Worm (Caenorhabditis elegans) whole organism, young adult: ENCODE results near the gene glo-1.

ENCODE experiments used
- D2030.7 ChIP-seq: fragments of 200-800 bp; sonication (Bioruptor generic); IDR thresholded peaks from 2 replicates; pipeline ENCODE4 v1.3.6; 2022; ENCODE audit warnings: missing genetic modification reagents, missing genetic modification characterization, missing compliant biosample characterization
- F10E7.11 ChIP-seq: sonication (generic microtip); optimal IDR thresholded peaks from 2 replicates; lab custom pipeline; 2017; ENCODE audit warnings: mild to moderate bottlenecking, missing genetic modification characterization, moderate library complexity, missing compliant biosample characterization
- F23B12.7 ChIP-seq: sonication (generic microtip); optimal IDR thresholded peaks from 2 replicates; lab custom pipeline; 2017; ENCODE audit warnings: missing genetic modification characterization, mild to moderate bottlenecking, missing compliant biosample characterization, antibody characterized with exemption, moderate library complexity; ENCODE audit not compliant: insufficient read depth
- F37B4.10 ChIP-seq: fragments of 200-800 bp; sonication (Bioruptor generic); IDR thresholded peaks from 2 replicates; pipeline ENCODE4 v1.3.6; 2022; ENCODE audit warnings: missing genetic modification characterization, missing compliant biosample characterization
- F49E8.2 ChIP-seq: sonication (generic microtip); optimal IDR thresholded peaks from 3 replicates; lab custom pipeline; 2017; ENCODE audit warnings: missing genetic modification characterization, mild to moderate bottlenecking, missing compliant biosample characterization, antibody characterized with exemption, moderate library complexity; ENCODE audit not compliant: insufficient read depth
- T07F8.4 ChIP-seq: sonication (generic microtip); optimal IDR thresholded peaks from 2 replicates; lab custom pipeline; 2016; ENCODE audit warnings: mild to moderate bottlenecking, missing genetic modification characterization, moderate library complexity, missing compliant biosample characterization
- T26A5.8 ChIP-seq: sonication (generic microtip); optimal IDR thresholded peaks from 2 replicates; lab custom pipeline; 2016; ENCODE audit warnings: missing genetic modification characterization, missing compliant biosample characterization
- Y56A3A.18 ChIP-seq: fragments of 200-800 bp; sonication (Bioruptor generic); IDR thresholded peaks from 2 replicates; pipeline ENCODE4 v1.3.6; 2022; ENCODE audit warnings: missing genetic modification reagents, missing genetic modification characterization, missing compliant biosample characterization
- ama-1 ChIP-seq, 3 experiments: fragments of 150-350 bp in 1 of 3; sonication (generic microtip) in 2 of 3; optimal IDR thresholded peaks; 2 replicates each; lab custom pipeline; 2014 to 2018; ENCODE audit warnings: missing biosample characterization in 2 of 3, missing genetic modification characterization in 2 of 3, missing genetic modification reagents in 2 of 3
- athp-1 ChIP-seq: sonication (generic microtip); optimal IDR thresholded peaks from 2 replicates; lab custom pipeline; 2017; ENCODE audit warnings: mild to moderate bottlenecking, missing genetic modification characterization, missing compliant biosample characterization
- attf-3 ChIP-seq: fragments of 200-800 bp; sonication (Bioruptor generic); conservative IDR thresholded peaks from 2 replicates; pipeline ENCODE4 v1.3.6; 2022; ENCODE audit warnings: missing genetic modification reagents, missing genetic modification characterization, missing compliant biosample characterization
- ekl-4 ChIP-seq: fragments of 200-800 bp; sonication (Bioruptor generic); IDR thresholded peaks from 2 replicates; pipeline ENCODE4 v1.3.6; 2022; ENCODE audit warnings: missing genetic modification reagents, missing genetic modification characterization, missing compliant biosample characterization
- ets-4 ChIP-seq: fragments of 200-800 bp; sonication (Bioruptor generic); optimal IDR thresholded peaks from 2 replicates; lab custom pipeline; 2018; ENCODE audit warnings: mild to moderate bottlenecking, missing genetic modification characterization, missing compliant biosample characterization
- him-1 ChIP-seq: sonication (generic microtip); optimal IDR thresholded peaks from 2 replicates; lab custom pipeline; 2016; ENCODE audit warnings: missing genotype, missing genetic modification reagents, missing genetic modification characterization, missing compliant biosample characterization
- hmg-20 ChIP-seq: fragments of 200-800 bp; sonication (Bioruptor generic); IDR thresholded peaks from 2 replicates; pipeline ENCODE4 v1.3.6; 2022; ENCODE audit warnings: missing genetic modification reagents, missing genetic modification characterization, missing compliant biosample characterization
- let-607 ChIP-seq, 2 experiments: fragments of 200-800 bp in 1 of 2; sonication (Bioruptor generic) in 1 of 2; sonication (generic microtip) in 1 of 2; optimal IDR thresholded peaks; 2 replicates each; lab custom pipeline; 2016 to 2018; ENCODE audit warnings: mild to moderate bottlenecking in 2 of 2, missing compliant biosample characterization in 2 of 2, missing genetic modification characterization in 2 of 2, moderate library complexity in 2 of 2, missing genotype in 1 of 2
- madf-3 ChIP-seq: fragments of 200-800 bp; sonication (Bioruptor generic); IDR thresholded peaks from 2 replicates; pipeline ENCODE4 v1.3.6; 2022; ENCODE audit warnings: missing genetic modification reagents, missing genetic modification characterization, missing compliant biosample characterization
- madf-8 ChIP-seq: fragments of 200-800 bp; sonication (Bioruptor generic); conservative IDR thresholded peaks from 2 replicates; pipeline ENCODE4 v1.3.6; 2022; ENCODE audit warnings: missing genetic modification reagents, missing genetic modification characterization, missing compliant biosample characterization
- nhr-80 ChIP-seq: sonication (generic microtip); optimal IDR thresholded peaks from 2 replicates; lab custom pipeline; 2016; ENCODE audit warnings: missing genetic modification characterization, missing compliant biosample characterization
- pbrm-1 ChIP-seq: fragments of 200-800 bp; sonication (Bioruptor generic); IDR thresholded peaks from 2 replicates; pipeline ENCODE4 v1.3.6; 2022; ENCODE audit warnings: missing genetic modification reagents, missing genetic modification characterization, missing compliant biosample characterization
- pha-4 ChIP-seq: fragments of 150-350 bp; sonication (generic microtip); optimal IDR thresholded peaks from 2 replicates; lab custom pipeline; 2014; ENCODE audit warnings: missing biosample characterization, missing genetic modification reagents, missing genetic modification characterization
- repo-1 ChIP-seq: sonication (generic microtip); optimal IDR thresholded peaks from 2 replicates; lab custom pipeline; 2017; ENCODE audit warnings: mild to moderate bottlenecking, missing genetic modification characterization, missing compliant biosample characterization
- rpc-1 ChIP-seq, 2 experiments: fragments of 150-350 bp in 1 of 2; sonication (generic microtip) in 1 of 2; optimal IDR thresholded peaks; 2 replicates each; lab custom pipeline; 2014 to 2018; ENCODE audit warnings: missing biosample characterization in 1 of 2, missing genetic modification characterization in 1 of 2, missing genetic modification reagents in 1 of 2, missing genotype in 1 of 2
- snpc-1.3 ChIP-seq: sonication (generic microtip); optimal IDR thresholded peaks from 2 replicates; lab custom pipeline; 2017; ENCODE audit warnings: missing genetic modification characterization, mild to moderate bottlenecking, missing compliant biosample characterization, antibody characterized with exemption, moderate library complexity, missing genotype, missing genetic modification reagents; ENCODE audit not compliant: insufficient read depth
- snpc-4 ChIP-seq, 5 experiments: fragments of 150-350 bp in 1 of 5; sonication (generic microtip) in 4 of 5; optimal IDR thresholded peaks; 2 replicates each; lab custom pipeline; 2014 to 2018; ENCODE audit warnings: missing genetic modification characterization in 5 of 5, missing biosample characterization in 3 of 5, antibody characterized with exemption in 2 of 5, mild to moderate bottlenecking in 2 of 5, missing compliant biosample characterization in 2 of 5, missing genotype in 2 of 5, moderate library complexity in 2 of 5, missing genetic modification reagents in 1 of 5
- unc-62 ChIP-seq: fragments of 150-350 bp; optimal IDR thresholded peaks from 2 replicates; lab custom pipeline; 2014; ENCODE audit warnings: missing biosample characterization, missing genetic modification reagents, missing genetic modification characterization
- xnd-1 ChIP-seq: sonication (generic microtip); optimal IDR thresholded peaks from 2 replicates; lab custom pipeline; 2016; ENCODE audit warnings: missing genotype, missing genetic modification reagents, missing genetic modification characterization, missing compliant biosample characterization
- zfh-2 ChIP-seq: fragments of 200-800 bp; sonication (Bioruptor generic); conservative IDR thresholded peaks from 2 replicates; pipeline ENCODE4 v1.3.6; 2022; ENCODE audit warnings: missing genetic modification reagents, missing genetic modification characterization, missing compliant biosample characterization
- ztf-22 ChIP-seq: fragments of 200-800 bp; sonication (Bioruptor generic); optimal IDR thresholded peaks from 2 replicates; lab custom pipeline; 2018; ENCODE audit warnings: mild to moderate bottlenecking, missing genetic modification characterization, moderate library complexity, missing compliant biosample characterization
- ztf-25 ChIP-seq: fragments of 200-800 bp; sonication (Bioruptor generic); IDR thresholded peaks from 2 replicates; pipeline ENCODE4 v1.3.6; 2022; ENCODE audit warnings: missing genetic modification reagents, missing genetic modification characterization, missing compliant biosample characterization
- ztf-28 ChIP-seq: fragments of 200-800 bp; sonication (Bioruptor generic); IDR thresholded peaks from 2 replicates; pipeline ENCODE4 v1.3.6; 2022; ENCODE audit warnings: missing genetic modification reagents, missing genetic modification characterization, missing compliant biosample characterization

Gene glo-1

DNA sequence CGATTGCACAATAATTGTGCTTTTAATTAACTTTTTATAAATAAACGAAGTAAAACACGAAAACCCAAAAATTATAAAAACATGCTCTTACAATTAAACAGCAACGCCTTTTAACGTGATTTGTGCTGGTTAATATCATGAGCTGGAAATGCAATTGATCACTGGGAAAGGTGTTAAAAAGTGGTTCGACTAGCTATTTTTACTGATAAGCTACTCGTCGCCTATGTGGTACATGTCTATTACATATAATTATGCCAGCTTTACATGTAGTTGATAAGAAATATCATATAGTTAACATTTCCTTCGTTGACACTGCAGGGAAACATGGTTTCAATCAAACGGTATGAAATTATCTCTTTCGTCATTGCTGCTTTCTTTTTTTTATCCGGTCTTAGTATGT is 23.9 kb downstream of the glo-1 start, which contains the start of gene scav-5:
Gene scav-5, plus strand, starts transcription at position 297 of the 400 bp plus-strand sequence.
- TF ChIP-seq rpc-1 (optimal IDR thresholded peaks at IDR 0.05; lab: Kevin White, UChicago) = no peak
- TF ChIP-seq rpc-1 (tag; optimal IDR thresholded peaks at IDR 0.05; lab: Kevin White, UChicago) = no peak
- no peak for TF ChIP-seq athp-1 (tag; lab: Kevin White, UChicago)
- TF ChIP-seq ztf-28 (GFP tag; lab: Robert Waterston, UW) = no peak
- peak; percentile 84 for TF ChIP-seq nhr-80 (tag; lab: Kevin White, UChicago)
- peak; percentile 3 for TF ChIP-seq ets-4 (GFP tag; lab: Kevin White, UChicago)
- TF ChIP-seq attf-3 = no peak

DNA sequence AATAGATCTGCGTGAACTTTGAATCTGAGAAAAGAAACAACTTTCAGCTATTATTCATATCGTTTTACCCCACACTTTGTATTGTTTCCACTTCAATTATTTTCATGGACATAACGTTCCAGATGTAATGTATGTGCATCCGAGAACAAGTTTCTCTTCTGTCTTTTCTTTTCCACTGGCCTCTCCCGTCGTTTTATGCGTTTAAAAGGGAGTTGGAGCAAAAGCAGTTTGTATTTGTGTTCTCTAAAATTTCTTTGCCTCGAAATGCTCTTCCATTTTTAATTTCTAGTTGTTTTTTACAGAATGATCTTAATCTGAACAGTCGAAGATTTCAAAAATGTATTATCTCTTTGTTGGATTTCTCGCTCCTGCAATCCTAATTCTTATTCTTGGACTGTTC is 25.4 kb downstream of the glo-1 start, which contains the start of gene R07B1.11:
Gene R07B1.11, plus strand, starts transcription at position 301 of the 400 bp plus-strand sequence.
- TF ChIP-seq T26A5.8 (tag; lab: Kevin White, UChicago) = no peak
- TF ChIP-seq ama-1 (optimal IDR thresholded peaks at IDR 0.05; lab: Kevin White, UChicago) = no peak
- TF ChIP-seq ama-1 (GFP tag; optimal IDR thresholded peaks at IDR 0.05; lab: Kevin White, UChicago) = no peak
- no peak for TF ChIP-seq ztf-25 (GFP tag; lab: Robert Waterston, UW)
- TF ChIP-seq T07F8.4 = no peak
- TF ChIP-seq, all 124 proteins: peak for 0

DNA sequence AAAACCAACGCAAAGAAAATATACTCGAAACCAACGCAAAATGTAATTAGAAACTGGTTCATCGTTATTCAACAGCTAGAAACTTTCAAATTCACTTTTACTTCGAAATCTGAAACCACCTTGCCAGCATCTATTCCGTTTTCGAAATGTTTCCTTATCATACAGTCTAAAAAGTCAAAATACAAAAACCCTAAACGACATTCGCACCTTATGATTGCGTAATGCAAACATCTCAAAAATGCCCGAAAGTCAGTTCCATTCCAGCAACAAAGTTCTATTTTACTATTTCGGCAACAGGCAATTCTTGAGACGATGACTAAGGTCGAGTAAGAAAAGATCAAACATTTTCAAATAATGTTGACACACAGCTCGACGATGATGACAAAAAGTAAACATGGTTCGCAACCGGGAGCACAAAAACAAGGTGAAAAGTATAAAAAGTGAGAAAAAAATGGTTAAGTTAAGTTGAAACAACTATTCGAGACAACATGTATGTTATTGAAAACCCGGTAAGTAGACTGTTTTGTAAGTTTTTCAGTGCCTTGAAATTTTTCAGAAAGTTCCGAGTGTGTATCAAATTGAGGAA is 30.2 kb downstream of the glo-1 start, which contains the start of gene lec-7:
Gene lec-7, plus strand, starts transcription at position 297 of the 586 bp plus-strand sequence.
- TF ChIP-seq attf-3 = no peak
- TF ChIP-seq pbrm-1 = no peak
- TF ChIP-seq pha-4 = peak; percentile 53
- peak; percentile 46 for TF ChIP-seq nhr-80 (tag; lab: Kevin White, UChicago)

DNA sequence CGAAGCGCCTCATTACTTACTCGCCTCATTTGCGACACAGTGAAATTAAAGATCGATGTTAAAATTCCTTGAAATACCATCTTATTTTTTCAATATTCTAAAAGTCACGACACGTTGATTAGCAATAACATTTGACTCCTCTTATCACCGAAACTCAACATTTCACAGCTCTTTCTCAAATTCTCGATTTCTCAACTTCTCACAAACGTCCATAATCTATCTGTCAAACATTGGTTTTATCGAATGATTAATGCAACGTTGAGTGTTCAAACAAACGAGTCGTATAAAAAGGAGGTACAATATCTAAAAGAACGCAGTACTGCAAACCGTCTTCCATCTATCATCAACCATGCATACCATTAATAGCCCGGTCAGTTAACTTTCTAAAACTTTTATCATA is 31.8 kb downstream of the glo-1 start, which contains the start of gene lec-8:
Gene lec-8, plus strand, starts transcription at position 314 of the 400 bp plus-strand sequence.
- TF ChIP-seq zfh-2 (GFP tag; lab: Robert Waterston, UW) (no peak), unc-62 (peak; percentile 45), xnd-1 (tag; lab: Kevin White, UChicago) (no peak), madf-8 (GFP tag; lab: Robert Waterston, UW) (no peak), ekl-4 (GFP tag; lab: Robert Waterston, UW) (no peak), F23B12.7 (tag; lab: Kevin White, UChicago) (no peak), ztf-28 (GFP tag; lab: Robert Waterston, UW) (no peak), snpc-1.3 (tag; lab: Kevin White, UChicago) (no peak), madf-3 (no peak), let-607 (tag; optimal IDR thresholded peaks at IDR 0.05; lab: Kevin White, UChicago) (peak in 1 of 2 experiments; percentile 24), nhr-80 (tag; lab: Kevin White, UChicago) (peak; percentile 93), snpc-4 (GFP tag; optimal IDR thresholded peaks at IDR 0.05; lab: Kevin White, UChicago) (no peak), snpc-4 (tag; optimal IDR thresholded peaks at IDR 0.05; lab: Kevin White, UChicago) (no peak), him-1 (tag; lab: Kevin White, UChicago) (no peak), F10E7.11 (tag; lab: Kevin White, UChicago) (no peak), hmg-20 (GFP tag; lab: Robert Waterston, UW) (no peak), F37B4.10 (GFP tag; lab: Robert Waterston, UW) (no peak), F49E8.2 (tag; lab: Kevin White, UChicago) (no peak), ztf-22 (GFP tag; lab: Kevin White, UChicago) (peak; percentile 20), Y56A3A.18 (GFP tag; lab: Robert Waterston, UW) (no peak), repo-1 (no peak), D2030.7 (GFP tag; lab: Robert Waterston, UW) (no peak)
